Worm (Caenorhabditis elegans): Measurements from ENCODE around the gene srbc-40.

ce11 chrV:719731-720130 lies at the start of gene srbc-40:
- no peak for TF ChIP-seq ama-1 (optimal IDR thresholded peaks at IDR 0.05)
- no peak for TF ChIP-seq scrt-1 (GFP tag; IDR thresholded peaks at IDR 0.05)
- no peak for TF ChIP-seq ceh-13 (GFP tag; optimal IDR thresholded peaks at IDR 0.05)
- no peak for TF ChIP-seq tbx-11 (GFP tag; IDR thresholded peaks at IDR 0.05)
- no peak for TF ChIP-seq hmg-4 (GFP tag; optimal IDR thresholded peaks at IDR 0.05)
- TF ChIP-seq flt-1 (GFP tag; IDR thresholded peaks at IDR 0.05), result no peak
- TF ChIP-seq B0310.2 (tag; optimal IDR thresholded peaks at IDR 0.05), result no peak
- TF ChIP-seq tra-4 (tag; optimal IDR thresholded peaks at IDR 0.05), result no peak
- no peak for TF ChIP-seq hmbx-1 (tag; optimal IDR thresholded peaks at IDR 0.05)
- TF ChIP-seq sea-1 (GFP tag; conservative IDR thresholded peaks at IDR 0.05), result no peak
- TF ChIP-seq F13C5.2 (tag; optimal IDR thresholded peaks at IDR 0.05), result no peak
- TF ChIP-seq tbx-37 (GFP tag; conservative IDR thresholded peaks at IDR 0.05), result no peak

Measured in whole organism, early embryonic.